Fruit fly (Drosophila melanogaster): ENCODE measurements around the gene CG42590.
A peak's percentile ranks its signal among the peaks of the same experiment; 100 is the strongest.

The CG42590 gene

DNA sequence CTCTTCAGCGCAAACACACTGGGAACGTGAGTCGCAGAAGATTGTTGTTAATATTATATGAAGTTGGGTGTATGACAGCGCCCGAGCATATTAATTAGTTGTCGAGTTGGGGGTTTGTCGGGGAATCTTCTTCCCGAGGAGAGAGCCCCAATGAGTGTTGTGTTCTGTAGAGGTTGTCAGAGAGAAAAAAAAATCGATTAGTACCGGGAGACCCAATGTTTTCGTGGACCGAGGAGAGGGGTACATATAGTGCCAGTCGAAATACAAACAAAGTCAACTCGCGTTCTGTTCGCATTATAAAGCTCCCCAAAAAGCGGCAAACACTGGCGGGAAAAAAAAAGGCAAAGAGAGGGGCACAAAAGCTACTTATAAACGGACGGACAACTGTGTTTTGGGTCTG is 4.8 kb upstream of the CG42590 start (continued):
- TF ChIP-seq HmgZ (tag; optimal IDR thresholded peaks at IDR 0.05) (peak; percentile 5), Awh (GFP tag; IDR thresholded peaks at IDR 0.05) (no peak), CG9609 (GFP tag; optimal IDR thresholded peaks at IDR 0.05) (no peak), insv (GFP tag; optimal IDR thresholded peaks at IDR 0.05) (no peak), Rx (GFP tag; IDR thresholded peaks at IDR 0.05) (no peak), wdn (GFP tag; IDR thresholded peaks at IDR 0.05) (no peak), corto (GFP tag; optimal IDR thresholded peaks at IDR 0.05) (no peak), CG1603 (tag; optimal IDR thresholded peaks at IDR 0.05) (no peak), Ets97D (GFP tag; optimal IDR thresholded peaks at IDR 0.05) (no peak), bigmax (GFP tag; optimal IDR thresholded peaks at IDR 0.05) (no peak), Sry-β (GFP tag; optimal IDR thresholded peaks at IDR 0.05) (no peak), E2f2 (GFP tag; IDR thresholded peaks at IDR 0.05) (peak; percentile 18; the same call in 1 of the 2 replicates), CG18764 (GFP tag; optimal IDR thresholded peaks at IDR 0.05) (no peak), tap (tag; optimal IDR thresholded peaks at IDR 0.05) (no peak), kni (GFP tag; optimal IDR thresholded peaks at IDR 0.05) (peak; percentile 67), Rfx (GFP tag; IDR thresholded peaks at IDR 0.05) (peak; percentile 44; the same call in 1 of the 2 replicates), CG11085 (GFP tag; IDR thresholded peaks at IDR 0.05) (no peak), CG7963 (GFP tag; IDR thresholded peaks at IDR 0.05; ENCODE audit: partially characterized antibody) (no peak), CG12769 (tag; optimal IDR thresholded peaks at IDR 0.05) (peak; percentile 36), CG31365 (tag; optimal IDR thresholded peaks at IDR 0.05) (no peak), Xrp1 (GFP tag; IDR thresholded peaks at IDR 0.05) (0 out of 2 replicates have a peak, but pooled peaks have one; percentile 12), cato (GFP tag; optimal IDR thresholded peaks at IDR 0.05; ENCODE audit: borderline replicate concordance) (no peak), dysf (GFP tag; IDR thresholded peaks at IDR 0.05) (0 out of 3 replicates have a peak, but pooled peaks have one; percentile 18), Abd-B (GFP tag; optimal IDR thresholded peaks at IDR 0.05) (no peak), B-H2 (GFP tag; optimal IDR thresholded peaks at IDR 0.05) (no peak), Spps (tag; optimal IDR thresholded peaks at IDR 0.05) (no peak), pfk (GFP tag; optimal IDR thresholded peaks at IDR 0.05) (no peak), CG33557 (GFP tag; optimal IDR thresholded peaks at IDR 0.05) (no peak), CG30403 (GFP tag; optimal IDR thresholded peaks at IDR 0.05) (no peak), CG10565 (GFP tag; optimal IDR thresholded peaks at IDR 0.05) (no peak), Stat92E (GFP tag; optimal IDR thresholded peaks at IDR 0.05) (no peak), CG6272 (GFP tag; IDR thresholded peaks at IDR 0.05) (no peak), pzg (GFP tag; optimal IDR thresholded peaks at IDR 0.05) (no peak), CG2678 (tag; optimal IDR thresholded peaks at IDR 0.05) (no peak), fru (optimal IDR thresholded peaks at IDR 0.05) (no peak), Ptx1 (GFP tag; IDR thresholded peaks at IDR 0.05) (no peak), Fer3 (tag; optimal IDR thresholded peaks at IDR 0.05) (no peak), NFAT (GFP tag; IDR thresholded peaks at IDR 0.05) (no peak), gce (GFP tag; IDR thresholded peaks at IDR 0.05) (0 out of 3 replicates have a peak, but pooled peaks have one; percentile 26), peb (GFP tag; IDR thresholded peaks at IDR 0.05) (no peak), dmrt11E (tag; optimal IDR thresholded peaks at IDR 0.05) (no peak), CG18619 (GFP tag; optimal IDR thresholded peaks at IDR 0.05) (no peak), CG17328 (GFP tag; IDR thresholded peaks at IDR 0.05) (no peak), trh (GFP tag; optimal IDR thresholded peaks at IDR 0.05) (no peak), CG30020 (tag; optimal IDR thresholded peaks at IDR 0.05) (no peak), Deaf1 (tag; optimal IDR thresholded peaks at IDR 0.05) (no peak), onecut (GFP tag; IDR thresholded peaks at IDR 0.05) (peak; percentile 70), CG2129 (GFP tag; IDR thresholded peaks at IDR 0.05; ENCODE audit: partially characterized antibody) (no peak), CG16813 (GFP tag; IDR thresholded peaks at IDR 0.05; ENCODE audit: partially characterized antibody) (no peak), CkIIα-i1 (GFP tag; IDR thresholded peaks at IDR 0.05) (no peak), h (optimal IDR thresholded peaks at IDR 0.05) (no peak), dan (GFP tag; IDR thresholded peaks at IDR 0.05) (no peak)

All from whole organism, embryonic.